Worm (Caenorhabditis elegans) whole organism, midembryonic: Measurements from ENCODE around the gene ugt-9.

ENCODE experiments used
- T22C8.4 ChIP-seq: fragments of 200-800 bp; sonication (Bioruptor generic); IDR thresholded peaks from 2 replicates; pipeline ENCODE4 v1.3.6; 2022; ENCODE audit warnings: missing genetic modification characterization, missing compliant biosample characterization
- cog-1 ChIP-seq: sonication (generic microtip); optimal IDR thresholded peaks from 2 replicates; lab custom pipeline; 2016; ENCODE audit warnings: missing genetic modification characterization, missing compliant biosample characterization
- flt-1 ChIP-seq: fragments of 200-800 bp; sonication (Bioruptor generic); IDR thresholded peaks from 2 replicates; pipeline ENCODE4 v1.3.6; 2022; ENCODE audit warnings: missing genetic modification characterization, missing compliant biosample characterization
- med-1 ChIP-seq: sonication (generic microtip); optimal IDR thresholded peaks from 2 replicates; lab custom pipeline; 2017; ENCODE audit warnings: missing genetic modification characterization, mild to moderate bottlenecking, missing compliant biosample characterization, antibody characterized with exemption, missing genetic modification reagents; ENCODE audit not compliant: insufficient read depth
- ref-1 ChIP-seq: fragments of 200-800 bp; sonication (Bioruptor generic); conservative IDR thresholded peaks from 2 replicates; pipeline ENCODE4 v1.3.6; 2022; ENCODE audit warnings: missing genetic modification reagents, missing genetic modification characterization, missing compliant biosample characterization
- tab-1 ChIP-seq: fragments of 200-800 bp; sonication (Bioruptor generic); IDR thresholded peaks from 2 replicates; pipeline ENCODE4 v1.3.6; 2022; ENCODE audit warnings: missing genetic modification characterization, missing compliant biosample characterization
- ztf-23 ChIP-seq: fragments of 200-800 bp; sonication (Bioruptor generic); IDR thresholded peaks from 2 replicates; pipeline ENCODE4 v1.3.6; 2022; ENCODE audit warnings: missing genetic modification reagents, missing genetic modification characterization, missing compliant biosample characterization
- ztf-29 ChIP-seq: fragments of 200-800 bp; sonication (Bioruptor generic); IDR thresholded peaks from 2 replicates; pipeline ENCODE4 v1.3.6; 2022; ENCODE audit warnings: missing genetic modification reagents, missing genetic modification characterization, missing compliant biosample characterization

ce11 chrV:4933268-4933667 lies 37.4 kb downstream of the ugt-9 start:
- TF ChIP-seq flt-1 (GFP tag; lab: Robert Waterston, UW) (no peak), ztf-29 (GFP tag; lab: Robert Waterston, UW) (no peak), tab-1 (GFP tag; lab: Robert Waterston, UW) (no peak), ztf-23 (no peak), T22C8.4 (GFP tag; lab: Robert Waterston, UW) (no peak), ref-1 (GFP tag; lab: Robert Waterston, UW) (no peak), med-1 (GFP tag; lab: Kevin White, UChicago) (no peak), cog-1 (no peak)
